Worm (Caenorhabditis elegans): ENCODE measurements around the gene smf-3.

DNA sequence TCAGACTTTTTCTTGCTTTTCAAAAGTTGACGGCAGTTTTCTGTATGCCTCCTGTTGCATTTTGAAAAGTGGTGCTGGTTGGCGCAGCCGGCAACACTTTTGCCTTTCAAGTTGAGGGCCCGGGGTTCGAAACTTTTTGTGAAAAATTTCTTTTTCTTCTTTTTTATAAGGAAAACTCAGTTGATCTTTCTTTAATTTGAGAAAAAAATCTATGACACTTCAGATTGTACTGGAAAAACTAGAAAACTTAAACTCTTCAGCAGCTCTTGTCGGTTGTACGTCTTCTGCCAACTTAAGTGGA, 46.2 kb downstream of the smf-3 start:
- TF ChIP-seq nhr-28 (tag; optimal IDR thresholded peaks at IDR 0.05) (no peak), ceh-9 (tag; optimal IDR thresholded peaks at IDR 0.05) (no peak), egl-27 (tag; optimal IDR thresholded peaks at IDR 0.05) (no peak), lin-39 (tag; optimal IDR thresholded peaks at IDR 0.05) (no peak), pha-4 (tag; optimal IDR thresholded peaks at IDR 0.05) (no peak), ztf-4 (tag; optimal IDR thresholded peaks at IDR 0.05) (no peak), tbx-2 (tag; optimal IDR thresholded peaks at IDR 0.05) (no peak), pqm-1 (tag; optimal IDR thresholded peaks at IDR 0.05) (no peak), sea-2 (GFP tag; optimal IDR thresholded peaks at IDR 0.05) (no peak), unc-39 (tag; optimal IDR thresholded peaks at IDR 0.05) (no peak), nhr-12 (tag; optimal IDR thresholded peaks at IDR 0.05) (no peak)

Data from whole organism, L3 larva.